Worm (Caenorhabditis elegans): ENCODE results near the gene F41H10.5.
A peak's percentile ranks its signal among the peaks of the same experiment; 100 is the strongest.

Gene F41H10.5

ce11 chrIV:5334518-5334917, 26.2 kb upstream of the F41H10.5 start (continued):
- no peak for TF ChIP-seq nhr-41 (GFP tag; IDR thresholded peaks at IDR 0.05)
- TF ChIP-seq ceh-28 (tag; optimal IDR thresholded peaks at IDR 0.05), result no peak
- no peak for TF ChIP-seq F26F4.8 (GFP tag; conservative IDR thresholded peaks at IDR 0.05)
- peak; percentile 4 for TF ChIP-seq nhr-48 (tag; optimal IDR thresholded peaks at IDR 0.05)
- TF ChIP-seq aly-2 (tag; optimal IDR thresholded peaks at IDR 0.05), result no peak
- TF ChIP-seq snpc-4 (tag; optimal IDR thresholded peaks at IDR 0.05), result no peak
- no peak for TF ChIP-seq mxl-2 (GFP tag; conservative IDR thresholded peaks at IDR 0.05)
- no peak for TF ChIP-seq zip-11 (GFP tag; IDR thresholded peaks at IDR 0.05)
- no peak for TF ChIP-seq daf-19 (GFP tag; conservative IDR thresholded peaks at IDR 0.05)
- TF ChIP-seq nhr-76 (tag; optimal IDR thresholded peaks at IDR 0.05), result no peak
- TF ChIP-seq mep-1 (tag; optimal IDR thresholded peaks at IDR 0.05), result peak; percentile 62
- TF ChIP-seq madf-5 (GFP tag; IDR thresholded peaks at IDR 0.05), result no peak
- TF ChIP-seq daf-12 (tag; optimal IDR thresholded peaks at IDR 0.05), result no peak
- TF ChIP-seq nhr-102 (tag; optimal IDR thresholded peaks at IDR 0.05), result peak; percentile 18
- TF ChIP-seq ces-1 (GFP tag; optimal IDR thresholded peaks at IDR 0.05), result no peak
- no peak for TF ChIP-seq lin-15B (tag; optimal IDR thresholded peaks at IDR 0.05)
- no peak for TF ChIP-seq mdl-1 (tag; optimal IDR thresholded peaks at IDR 0.05)
- no peak for TF ChIP-seq nhr-10 (tag; optimal IDR thresholded peaks at IDR 0.05)
- no peak for TF ChIP-seq F49E8.2 (tag; optimal IDR thresholded peaks at IDR 0.05; ENCODE audit: borderline replicate concordance)
- TF ChIP-seq vab-7 (GFP tag; IDR thresholded peaks at IDR 0.05), result no peak; the same call in 1 of the 2 replicates
- no peak for TF ChIP-seq zip-2 (tag; optimal IDR thresholded peaks at IDR 0.05)
- no peak for TF ChIP-seq set-16 (GFP tag; IDR thresholded peaks at IDR 0.05)
- TF ChIP-seq dmd-8 (GFP tag; IDR thresholded peaks at IDR 0.05), result no peak
- TF ChIP-seq hlh-30 (tag; optimal IDR thresholded peaks at IDR 0.05; ENCODE audit: insufficient read depth), result peak; percentile 47
- TF ChIP-seq zag-1 (tag; optimal IDR thresholded peaks at IDR 0.05), result no peak
- peak; percentile 61 for TF ChIP-seq dve-1 (tag; optimal IDR thresholded peaks at IDR 0.05; ENCODE audit: insufficient read depth)
- TF ChIP-seq skn-1 (tag; optimal IDR thresholded peaks at IDR 0.05), result no peak
- TF ChIP-seq nhr-111 (GFP tag; optimal IDR thresholded peaks at IDR 0.05), result peak; percentile 64
- TF ChIP-seq nhr-11 (tag; optimal IDR thresholded peaks at IDR 0.05), result no peak
- no peak for TF ChIP-seq F10B5.3 (tag; optimal IDR thresholded peaks at IDR 0.05)
- no peak for TF ChIP-seq nhr-28 (tag; optimal IDR thresholded peaks at IDR 0.05)
- TF ChIP-seq lir-3 (tag; optimal IDR thresholded peaks at IDR 0.05), result no peak
- no peak for TF ChIP-seq ZK546.5 (tag; optimal IDR thresholded peaks at IDR 0.05)
- TF ChIP-seq madf-9 (GFP tag; conservative IDR thresholded peaks at IDR 0.05), result peak; percentile 34; the same call in 1 of the 2 replicates
- no peak for TF ChIP-seq mdt-29 (GFP tag; IDR thresholded peaks at IDR 0.05)
- peak in 1 of 2 experiments; percentile 19 for TF ChIP-seq unc-62 (GFP tag; optimal IDR thresholded peaks at IDR 0.05 in 1 of 2)
- TF ChIP-seq unc-62 (tag; optimal IDR thresholded peaks at IDR 0.05), result no peak
- TF ChIP-seq aha-1 (tag), result peak; percentile 12
- TF ChIP-seq php-3 (GFP tag; IDR thresholded peaks at IDR 0.05), result 0 out of 2 replicates have a peak, but pooled peaks have one; percentile 27
- TF ChIP-seq F44E2.7 (GFP tag; IDR thresholded peaks at IDR 0.05), result no peak
- peak; percentile 71 for TF ChIP-seq ZK337.2 (GFP tag; IDR thresholded peaks at IDR 0.05)
- no peak for TF ChIP-seq Y48G9A.11 (GFP tag; IDR thresholded peaks at IDR 0.05)
- no peak for TF ChIP-seq cey-2 (tag; optimal IDR thresholded peaks at IDR 0.05; ENCODE audit: borderline replicate concordance, insufficient read depth)
- TF ChIP-seq zfp-3 (GFP tag; conservative IDR thresholded peaks at IDR 0.05), result no peak
- no peak for TF ChIP-seq ama-1 (optimal IDR thresholded peaks at IDR 0.05)
- no peak for TF ChIP-seq spr-1 (tag; optimal IDR thresholded peaks at IDR 0.05)
- peak; percentile 6 to 34 for TF ChIP-seq daf-16 (GFP tag; optimal IDR thresholded peaks at IDR 0.05)
- TF ChIP-seq daf-16 (tag; optimal IDR thresholded peaks at IDR 0.05), result peak; percentile 50
- TF ChIP-seq egl-43 (GFP tag; IDR thresholded peaks at IDR 0.05), result no peak
- no peak for TF ChIP-seq ceh-62 (tag; optimal IDR thresholded peaks at IDR 0.05)
- TF ChIP-seq gei-8 (GFP tag; optimal IDR thresholded peaks at IDR 0.05), result peak; percentile 24
- no peak for TF ChIP-seq pqm-1 (tag; optimal IDR thresholded peaks at IDR 0.05)
- TF ChIP-seq sdz-12 (GFP tag; optimal IDR thresholded peaks at IDR 0.05), result no peak

All from whole organism, L4 larva.